Worm (Caenorhabditis elegans) whole organism, L4 larva: ENCODE data around the gene C55A6.10.
"Not testable (repeated sequence)": the region's sequence is repeated elsewhere in the genome, so short reads cannot be mapped to it uniquely, and the experiment has no call there.

Experiments used
- attf-4 ChIP-seq: sonication (generic microtip); optimal IDR thresholded peaks from 3 replicates; lab custom pipeline; 2017; ENCODE audit warnings: missing biosample characterization, missing genetic modification characterization
- ceh-82 ChIP-seq: sonication (generic microtip); optimal IDR thresholded peaks from 2 replicates; lab custom pipeline; 2017; ENCODE audit warnings: missing biosample characterization, missing genetic modification characterization
- nhr-77 ChIP-seq: fragments of 150-350 bp; optimal IDR thresholded peaks from 2 replicates; lab custom pipeline; 2014; ENCODE audit warnings: missing biosample characterization, missing genetic modification characterization
- php-3 ChIP-seq: fragments of 200-800 bp; sonication (Bioruptor generic); IDR thresholded peaks from 2 replicates; pipeline ENCODE4 v1.3.6; 2022; ENCODE audit warnings: missing genetic modification reagents, missing genetic modification characterization, missing compliant biosample characterization
- unc-62 ChIP-seq, 3 experiments: fragments of 150-350 bp in 1 of 3; sonication (generic microtip); optimal IDR thresholded peaks in 2 of 3; peaks in 1 of 3; 1 replicate in 1 of 3; 2 replicates in 2 of 3; lab custom pipeline; 2014 to 2017; ENCODE audit warnings: missing biosample characterization in 3 of 3, missing genetic modification characterization in 3 of 3, missing genetic modification reagents in 3 of 3, missing genotype in 1 of 3

DNA sequence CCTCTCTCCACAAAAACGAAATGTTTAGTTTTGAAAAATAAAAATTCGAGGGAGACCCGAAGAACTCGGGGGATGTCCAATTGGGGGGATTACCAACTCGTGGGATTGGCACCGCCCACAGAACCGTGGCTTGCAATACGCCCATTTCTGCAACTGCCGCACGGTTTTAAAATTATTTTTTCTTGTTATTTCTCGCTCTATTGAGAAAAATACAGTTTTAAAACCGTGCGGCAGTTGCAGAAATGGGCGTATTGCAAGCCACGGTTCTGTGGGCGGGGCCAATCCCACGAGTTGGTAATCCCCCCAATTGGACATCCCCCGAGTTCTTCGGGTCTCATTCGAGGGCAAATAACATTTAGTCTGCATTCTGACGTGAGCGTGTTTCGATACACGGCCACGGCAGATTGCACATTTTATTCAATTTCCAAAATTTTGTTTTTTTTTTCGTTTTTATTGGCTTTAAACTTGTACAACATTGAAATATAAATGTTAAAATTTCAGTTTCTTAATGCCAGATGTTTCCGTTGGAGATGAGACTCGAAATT, at the start of gene C55A6.10, which contains the start of gene C55A6.1:
- TF ChIP-seq php-3 (GFP tag; lab: Robert Waterston, UW) (peak; percentile 53; the same call in 1 of the 2 replicates), nhr-77 (tag; lab: Kevin White, UChicago) (peak; percentile 11)
- not testable (repeated sequence) for TF ChIP-seq unc-62 (GFP tag; optimal IDR thresholded peaks at IDR 0.05 in 1 of 2; lab: Kevin White, UChicago); unc-62 (tag; optimal IDR thresholded peaks at IDR 0.05; lab: Kevin White, UChicago); ceh-82 (tag; lab: Kevin White, UChicago); attf-4 (tag; lab: Kevin White, UChicago)
